Fruit fly (Drosophila melanogaster): ENCODE measurements around the gene Ndf.

The Ndf gene

DNA sequence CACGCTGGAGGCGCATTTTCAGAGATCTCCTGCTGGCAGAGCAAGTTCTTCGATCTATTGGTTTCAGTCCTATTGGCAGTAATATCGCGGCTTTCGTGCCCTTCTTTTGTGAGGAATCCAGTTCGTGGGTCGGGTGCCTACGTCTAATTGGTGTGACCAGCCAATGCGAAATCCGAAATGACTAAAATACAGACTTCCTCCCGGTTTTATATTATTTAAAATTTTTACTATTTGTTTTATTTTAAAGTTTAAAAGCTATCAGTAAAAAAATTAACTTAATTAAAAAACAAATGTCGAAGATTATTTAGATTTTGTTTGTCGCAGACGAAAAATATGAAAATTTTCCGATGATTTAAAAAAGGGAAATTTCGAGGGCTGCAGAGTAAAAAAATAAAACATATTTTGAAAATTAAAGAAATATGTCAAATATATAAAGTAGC, 40.0 kb upstream of the Ndf start, which contains the start of gene CG5850 (continued):
- TF ChIP-seq CG12391 (tag; optimal IDR thresholded peaks at IDR 0.05) (peak; percentile 64), gsb (GFP tag; IDR thresholded peaks at IDR 0.05) (no peak), grau (tag; optimal IDR thresholded peaks at IDR 0.05) (peak; percentile 9), CG15696 (tag; optimal IDR thresholded peaks at IDR 0.05) (peak; percentile 4), ham (GFP tag; IDR thresholded peaks at IDR 0.05) (no peak), E2f2 (GFP tag; IDR thresholded peaks at IDR 0.05) (peak; percentile 65), Fer3 (tag; optimal IDR thresholded peaks at IDR 0.05) (peak; percentile 25), CG10431 (GFP tag; optimal IDR thresholded peaks at IDR 0.05) (peak; percentile 20), Xbp1 (GFP tag; optimal IDR thresholded peaks at IDR 0.05) (peak; percentile 5), Spps (tag; optimal IDR thresholded peaks at IDR 0.05) (no peak), CG10267 (tag; optimal IDR thresholded peaks at IDR 0.05) (peak; percentile 70), pzg (GFP tag; optimal IDR thresholded peaks at IDR 0.05) (peak; percentile 29), cg (GFP tag; optimal IDR thresholded peaks at IDR 0.05) (no peak), D19A (tag; optimal IDR thresholded peaks at IDR 0.05) (peak; percentile 38), Meics (GFP tag; optimal IDR thresholded peaks at IDR 0.05) (peak; percentile 1), scrt (GFP tag; optimal IDR thresholded peaks at IDR 0.05) (peak; percentile 26), CG15601 (tag; optimal IDR thresholded peaks at IDR 0.05) (peak; percentile 13), nom (GFP tag; optimal IDR thresholded peaks at IDR 0.05) (peak; percentile 21), CG2678 (tag; optimal IDR thresholded peaks at IDR 0.05) (peak; percentile 43), CG2116 (GFP tag; optimal IDR thresholded peaks at IDR 0.05) (peak; percentile 27), HmgD (GFP tag; optimal IDR thresholded peaks at IDR 0.05) (no peak), CG7839 (tag; optimal IDR thresholded peaks at IDR 0.05) (peak; percentile 35), CG30403 (GFP tag; optimal IDR thresholded peaks at IDR 0.05) (peak; percentile 14), CG31441 (GFP tag; IDR thresholded peaks at IDR 0.05) (peak; percentile 59), phol (tag; optimal IDR thresholded peaks at IDR 0.05) (peak; percentile 24), MBD-R2 (GFP tag; IDR thresholded peaks at IDR 0.05) (peak; percentile 52), CG8359 (GFP tag; optimal IDR thresholded peaks at IDR 0.05; ENCODE audit: borderline replicate concordance) (no peak), MESR4 (GFP tag; optimal IDR thresholded peaks at IDR 0.05) (peak; percentile 84), Hr51 (GFP tag; optimal IDR thresholded peaks at IDR 0.05) (peak in 1 of 2 experiments; percentile 7), NC2α (GFP tag; optimal IDR thresholded peaks at IDR 0.05) (no peak), CG13424 (tag; optimal IDR thresholded peaks at IDR 0.05) (peak; percentile 28), pb (GFP tag; optimal IDR thresholded peaks at IDR 0.05) (no peak), Fer1 (GFP tag; optimal IDR thresholded peaks at IDR 0.05) (peak; percentile 34), sqz (GFP tag; optimal IDR thresholded peaks at IDR 0.05) (peak; percentile 34), nmo (GFP tag; optimal IDR thresholded peaks at IDR 0.05) (peak; percentile 8), CG30020 (tag; optimal IDR thresholded peaks at IDR 0.05) (peak; percentile 48), CG4617 (GFP tag; optimal IDR thresholded peaks at IDR 0.05; ENCODE audit: borderline replicate concordance) (peak; percentile 60), CG9797 (GFP tag; optimal IDR thresholded peaks at IDR 0.05) (peak; percentile 62), Dad (GFP tag; optimal IDR thresholded peaks at IDR 0.05) (no peak), org-1 (GFP tag; optimal IDR thresholded peaks at IDR 0.05) (no peak), Lim3 (GFP tag; IDR thresholded peaks at IDR 0.05) (no peak), zfh2 (GFP tag; optimal IDR thresholded peaks at IDR 0.05) (no peak), CG14710 (tag; optimal IDR thresholded peaks at IDR 0.05) (peak; percentile 63), ATbp (GFP tag; optimal IDR thresholded peaks at IDR 0.05) (no peak), HHEX (GFP tag; optimal IDR thresholded peaks at IDR 0.05) (no peak), CG17361 (GFP tag; IDR thresholded peaks at IDR 0.05) (peak; percentile 52; the same call in 2 of the 3 replicates), psq (GFP tag; optimal IDR thresholded peaks at IDR 0.05) (no peak), CG33557 (GFP tag; optimal IDR thresholded peaks at IDR 0.05) (peak; percentile 34), CG4328 (GFP tag; optimal IDR thresholded peaks at IDR 0.05) (no peak), YL-1 (GFP tag; optimal IDR thresholded peaks at IDR 0.05) (peak; percentile 77)
